Worm (Caenorhabditis elegans) whole organism, L1 larva: Measurements from ENCODE around the gene dyf-18.

Experiments
- C04F5.9 ChIP-seq: sonication (generic microtip); optimal IDR thresholded peaks from 2 replicates; lab custom pipeline; 2016; ENCODE audit warnings: missing genetic modification characterization, missing compliant biosample characterization
- aha-1 ChIP-seq: fragments of 150-350 bp; optimal IDR thresholded peaks from 2 replicates; lab custom pipeline; 2014; ENCODE audit warnings: missing biosample characterization, missing genetic modification characterization
- aly-2 ChIP-seq: fragments of 150-350 bp; optimal IDR thresholded peaks from 2 replicates; lab custom pipeline; 2014; ENCODE audit warnings: missing biosample characterization, missing genetic modification characterization
- ama-1 ChIP-seq: fragments of 150-350 bp; optimal IDR thresholded peaks from 2 replicates; lab custom pipeline; 2014
- blmp-1 ChIP-seq: fragments of 150-350 bp; optimal IDR thresholded peaks from 2 replicates; lab custom pipeline; 2014; ENCODE audit warnings: missing biosample characterization, missing genetic modification characterization
- ceh-63 ChIP-seq: fragments of 200-800 bp; sonication (Bioruptor generic); optimal IDR thresholded peaks from 2 replicates; lab custom pipeline; 2018; ENCODE audit warnings: mild to moderate bottlenecking, missing genetic modification characterization, missing compliant biosample characterization
- ceh-8 ChIP-seq: fragments of 200-800 bp; sonication (Bioruptor generic); optimal IDR thresholded peaks from 2 replicates; lab custom pipeline; 2018; ENCODE audit warnings: mild to moderate bottlenecking, missing genetic modification characterization, moderate library complexity, missing compliant biosample characterization
- ceh-82 ChIP-seq, 3 experiments: fragments of 150-350 bp in 1 of 3; sonication (generic microtip) in 2 of 3; optimal IDR thresholded peaks; 2 replicates each; lab custom pipeline; 2014 to 2017; ENCODE audit warnings: missing biosample characterization in 3 of 3, missing genetic modification characterization in 3 of 3
- ces-1 ChIP-seq: fragments of 150-350 bp; optimal IDR thresholded peaks from 2 replicates; lab custom pipeline; 2014; ENCODE audit warnings: missing biosample characterization, missing genetic modification reagents, missing genetic modification characterization
- dpl-1 ChIP-seq, 3 experiments: fragments of 150-350 bp in 2 of 3; sonication (generic microtip) in 1 of 3; optimal IDR thresholded peaks; 2 replicates each; lab custom pipeline; 2014 to 2017; ENCODE audit warnings: missing biosample characterization in 3 of 3, missing genetic modification characterization in 3 of 3, missing genetic modification reagents in 3 of 3
- dsc-1 ChIP-seq: sonication (generic microtip); optimal IDR thresholded peaks from 2 replicates; lab custom pipeline; 2016; ENCODE audit warnings: mild to moderate bottlenecking, missing genetic modification characterization, missing compliant biosample characterization
- efl-1 ChIP-seq, 4 experiments: fragments of 150-350 bp; optimal IDR thresholded peaks in 3 of 4; peaks in 1 of 4; 1 replicate in 1 of 4; 2 replicates in 3 of 4; lab custom pipeline; 2014; ENCODE audit warnings: missing biosample characterization in 2 of 4, missing genetic modification characterization in 2 of 4, missing genetic modification reagents in 2 of 4
- fkh-10 ChIP-seq: sonication (generic microtip); optimal IDR thresholded peaks from 2 replicates; lab custom pipeline; 2017; ENCODE audit warnings: missing biosample characterization, missing genetic modification reagents, missing genetic modification characterization
- fkh-8 ChIP-seq: sonication (generic microtip); optimal IDR thresholded peaks from 2 replicates; lab custom pipeline; 2016; ENCODE audit warnings: mild to moderate bottlenecking, missing genetic modification characterization, missing compliant biosample characterization
- fos-1 ChIP-seq: fragments of 150-350 bp; optimal IDR thresholded peaks from 2 replicates; lab custom pipeline; 2014; ENCODE audit warnings: missing biosample characterization, missing genetic modification characterization
- hlh-4 ChIP-seq: sonication (generic microtip); optimal IDR thresholded peaks from 2 replicates; lab custom pipeline; 2016; ENCODE audit warnings: mild to moderate bottlenecking, missing genetic modification characterization, missing compliant biosample characterization
- hpl-2 ChIP-seq: fragments of 150-350 bp; optimal IDR thresholded peaks from 2 replicates; lab custom pipeline; 2014; ENCODE audit warnings: missing biosample characterization, missing genetic modification reagents, missing genetic modification characterization
- irx-1 ChIP-seq: sonication (generic microtip); optimal IDR thresholded peaks from 2 replicates; lab custom pipeline; 2016; ENCODE audit warnings: missing genetic modification characterization, missing compliant biosample characterization
- isw-1 ChIP-seq: fragments of 200-800 bp; sonication (Bioruptor generic); IDR thresholded peaks from 2 replicates; pipeline ENCODE4 v1.3.6; 2022; ENCODE audit warnings: missing genetic modification characterization, missing compliant biosample characterization
- jun-1 ChIP-seq: fragments of 150-350 bp; optimal IDR thresholded peaks from 2 replicates; lab custom pipeline; 2014; ENCODE audit warnings: missing biosample characterization, missing genetic modification reagents, missing genetic modification characterization
- lin-13 ChIP-seq: fragments of 150-350 bp; optimal IDR thresholded peaks from 2 replicates; lab custom pipeline; 2014; ENCODE audit warnings: missing biosample characterization, missing genetic modification reagents, missing genetic modification characterization
- lin-14 ChIP-seq: fragments of 200-800 bp; sonication (Bioruptor generic); optimal IDR thresholded peaks from 2 replicates; lab custom pipeline; 2018; ENCODE audit warnings: mild to moderate bottlenecking, missing genetic modification characterization, moderate library complexity, missing compliant biosample characterization
- lin-15B ChIP-seq: fragments of 150-350 bp; sonication (generic microtip); optimal IDR thresholded peaks from 3 replicates; lab custom pipeline; 2014; ENCODE audit warnings: missing biosample characterization, missing genetic modification characterization
- lin-39 ChIP-seq: fragments of 150-350 bp; optimal IDR thresholded peaks from 2 replicates; lab custom pipeline; 2014; ENCODE audit warnings: missing biosample characterization, missing genetic modification reagents, missing genetic modification characterization
- lir-3 ChIP-seq: sonication (generic microtip); optimal IDR thresholded peaks from 2 replicates; lab custom pipeline; 2016; ENCODE audit warnings: mild to moderate bottlenecking, missing genetic modification characterization, moderate library complexity, missing compliant biosample characterization; ENCODE audit not compliant: poor library complexity
- mdl-1 ChIP-seq, 2 experiments: fragments of 150-350 bp; optimal IDR thresholded peaks; 2 replicates each; lab custom pipeline; 2014 to 2017; ENCODE audit warnings: missing biosample characterization in 2 of 2, missing genetic modification characterization in 2 of 2, inconsistent platforms in 1 of 2
- nhr-12 ChIP-seq: sonication (generic microtip); optimal IDR thresholded peaks from 2 replicates; lab custom pipeline; 2017; ENCODE audit warnings: missing biosample characterization, missing genetic modification characterization
- nhr-47 ChIP-seq: sonication (generic microtip); optimal IDR thresholded peaks from 2 replicates; lab custom pipeline; 2016; ENCODE audit warnings: mild to moderate bottlenecking, missing genetic modification characterization, moderate library complexity, missing compliant biosample characterization
- nhr-71 ChIP-seq: sonication (generic microtip); optimal IDR thresholded peaks from 2 replicates; lab custom pipeline; 2016; ENCODE audit warnings: mild to moderate bottlenecking, missing genetic modification characterization, moderate library complexity, missing compliant biosample characterization
- nhr-84 ChIP-seq: sonication (generic microtip); optimal IDR thresholded peaks from 2 replicates; lab custom pipeline; 2017; ENCODE audit warnings: missing biosample characterization, missing genetic modification characterization
- nhr-85 ChIP-seq: sonication (generic microtip); peaks from one replicate; lab custom pipeline; 2016; ENCODE audit warnings: missing genetic modification characterization, inconsistent platforms, missing compliant biosample characterization
- pag-3 ChIP-seq: sonication (generic microtip); optimal IDR thresholded peaks from 2 replicates; lab custom pipeline; 2017; ENCODE audit warnings: missing genetic modification characterization, mild to moderate bottlenecking, missing compliant biosample characterization, antibody characterized with exemption, borderline replicate concordance; ENCODE audit not compliant: insufficient read depth
- pax-3 ChIP-seq: fragments of 200-800 bp; sonication (Bioruptor generic); optimal IDR thresholded peaks from 2 replicates; lab custom pipeline; 2018; ENCODE audit warnings: mild to moderate bottlenecking, missing genetic modification characterization, moderate library complexity, missing compliant biosample characterization
- pqm-1 ChIP-seq: sonication (generic microtip); optimal IDR thresholded peaks from 3 replicates; lab custom pipeline; 2017; ENCODE audit warnings: missing biosample characterization, missing genetic modification characterization
- skn-1 ChIP-seq: fragments of 150-350 bp; optimal IDR thresholded peaks from 2 replicates; lab custom pipeline; 2014; ENCODE audit warnings: missing biosample characterization, missing genetic modification characterization
- snpc-4 ChIP-seq: fragments of 150-350 bp; optimal IDR thresholded peaks from 2 replicates; lab custom pipeline; 2014; ENCODE audit warnings: missing biosample characterization, missing genetic modification characterization
- snu-23 ChIP-seq: sonication (generic microtip); optimal IDR thresholded peaks from 2 replicates; lab custom pipeline; 2016; ENCODE audit warnings: missing genetic modification characterization, missing compliant biosample characterization
- sox-4 ChIP-seq: sonication (generic microtip); optimal IDR thresholded peaks from 2 replicates; lab custom pipeline; 2016; ENCODE audit warnings: missing genetic modification characterization, missing compliant biosample characterization
- sptf-1 ChIP-seq: fragments of 150-350 bp; optimal IDR thresholded peaks from 2 replicates; lab custom pipeline; 2014; ENCODE audit warnings: missing biosample characterization, missing genetic modification characterization
- sup-37 ChIP-seq: fragments of 200-800 bp; sonication (Bioruptor generic); optimal IDR thresholded peaks from 2 replicates; lab custom pipeline; 2018; ENCODE audit warnings: mild to moderate bottlenecking, missing genetic modification characterization, missing compliant biosample characterization
- swsn-7 ChIP-seq: sonication (generic microtip); optimal IDR thresholded peaks from 2 replicates; lab custom pipeline; 2016; ENCODE audit warnings: missing genetic modification characterization, missing compliant biosample characterization
- tbx-2 ChIP-seq: sonication (generic microtip); optimal IDR thresholded peaks from 2 replicates; lab custom pipeline; 2016; ENCODE audit warnings: missing genetic modification characterization, missing compliant biosample characterization
- tlp-1 ChIP-seq: fragments of 150-350 bp; optimal IDR thresholded peaks from 2 replicates; lab custom pipeline; 2014; ENCODE audit warnings: missing biosample characterization, missing genetic modification characterization
- unc-130 ChIP-seq: fragments of 150-350 bp; optimal IDR thresholded peaks from 2 replicates; lab custom pipeline; 2017; ENCODE audit warnings: missing biosample characterization, missing genetic modification characterization, inconsistent platforms
- unc-62 ChIP-seq: fragments of 150-350 bp; optimal IDR thresholded peaks from 2 replicates; lab custom pipeline; 2014; ENCODE audit warnings: missing biosample characterization, missing genetic modification reagents, missing genetic modification characterization
- unc-86 ChIP-seq: sonication (generic microtip); optimal IDR thresholded peaks from 2 replicates; lab custom pipeline; 2016; ENCODE audit warnings: missing genetic modification characterization, missing compliant biosample characterization
- vab-15 ChIP-seq: sonication (generic microtip); optimal IDR thresholded peaks from 2 replicates; lab custom pipeline; 2017; ENCODE audit warnings: missing genotype, mild to moderate bottlenecking, missing genetic modification characterization, missing compliant biosample characterization
- zip-4 ChIP-seq: fragments of 200-800 bp; sonication (Bioruptor generic); optimal IDR thresholded peaks from 2 replicates; lab custom pipeline; 2018; ENCODE audit warnings: mild to moderate bottlenecking, missing genetic modification characterization, moderate library complexity, missing compliant biosample characterization
- ztf-4 ChIP-seq: fragments of 150-350 bp; optimal IDR thresholded peaks from 2 replicates; lab custom pipeline; 2014; ENCODE audit warnings: missing biosample characterization, missing genetic modification characterization

The dyf-18 gene

DNA sequence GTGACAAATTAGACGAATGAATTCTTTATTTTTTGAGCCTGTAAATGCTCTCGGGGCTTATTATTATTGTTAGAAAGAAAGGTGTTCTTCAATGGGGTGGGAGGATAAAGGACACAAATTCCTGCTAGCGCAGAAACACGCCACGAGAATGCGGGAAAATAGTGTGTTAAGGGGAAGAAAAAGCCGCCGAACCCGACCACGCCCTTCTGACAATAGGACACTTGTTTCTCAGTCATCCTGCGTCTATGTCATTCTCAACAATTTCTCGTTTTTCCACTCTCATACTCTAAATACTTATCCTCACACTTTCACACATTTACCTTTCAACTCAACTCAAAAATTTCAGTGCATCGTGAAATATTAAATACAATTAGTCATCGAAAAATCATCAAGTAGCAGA lies 12.9 kb upstream of the dyf-18 start, which contains the start of gene M117.1 (continued):
- no peak for TF ChIP-seq nhr-12
- TF ChIP-seq dpl-1 (GFP tag; optimal IDR thresholded peaks at IDR 0.05; lab: Kevin White, UChicago), result no peak
- TF ChIP-seq pqm-1 (tag; lab: Kevin White, UChicago), result no peak
- TF ChIP-seq dsc-1, result no peak

DNA sequence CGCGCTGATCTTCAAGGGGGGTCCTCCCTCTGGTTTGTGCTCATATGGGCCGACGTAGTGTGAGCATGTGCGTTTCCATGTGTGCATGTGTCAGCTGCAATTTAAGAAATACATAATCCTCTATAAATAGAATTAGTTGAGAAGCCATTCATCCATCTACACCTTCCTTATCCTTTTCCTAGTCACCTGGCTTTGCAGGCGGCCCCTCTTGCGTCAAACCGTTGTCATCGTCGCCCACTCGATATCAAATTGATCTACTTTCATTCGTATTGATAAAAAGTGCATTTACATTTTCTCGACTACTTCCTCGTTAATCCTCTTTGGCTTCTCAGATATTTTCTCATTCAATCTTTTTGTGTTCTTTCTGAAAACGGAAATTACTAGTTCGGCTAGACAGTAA lies 11.0 kb upstream of the dyf-18 start:
- TF ChIP-seq ceh-82 (tag; optimal IDR thresholded peaks at IDR 0.05; lab: Kevin White, UChicago) (peak in 1 of 3 experiments; percentile 8), nhr-47 (tag; lab: Kevin White, UChicago) (peak; percentile 45), unc-86 (tag; lab: Kevin White, UChicago) (no peak), ama-1 (lab: Kevin White, UChicago) (no peak), fkh-8 (tag; lab: Kevin White, UChicago) (peak; percentile 66), nhr-71 (tag; lab: Kevin White, UChicago) (peak; percentile 49), swsn-7 (tag; lab: Kevin White, UChicago) (no peak), sox-4 (tag; lab: Kevin White, UChicago) (peak; percentile 23), unc-62 (GFP tag; lab: Kevin White, UChicago) (no peak), dsc-1 (peak; percentile 88)

- TF ChIP-seq lin-13 (GFP tag; lab: Kevin White, UChicago) (no peak), fos-1 (tag; lab: Kevin White, UChicago) (peak; percentile 66), pqm-1 (tag; lab: Kevin White, UChicago) (no peak), blmp-1 (tag; lab: Kevin White, UChicago) (peak; percentile 92), ztf-4 (tag; lab: Kevin White, UChicago) (peak; percentile 53), jun-1 (peak; percentile 42), efl-1 (optimal IDR thresholded peaks at IDR 0.05; lab: Kevin White, UChicago) (peak; percentile 65 to 78), efl-1 (GFP tag; optimal IDR thresholded peaks at IDR 0.05 in 1 of 2; lab: Kevin White, UChicago) (peak in 1 of 2 experiments; percentile 31), hlh-4 (tag; lab: Kevin White, UChicago) (no peak), hpl-2 (GFP tag; lab: Kevin White, UChicago) (no peak), lin-14 (peak; percentile 97), sup-37 (no peak), pag-3 (tag; lab: Kevin White, UChicago) (no peak), tbx-2 (tag; lab: Kevin White, UChicago) (peak; percentile 75), sptf-1 (tag; lab: Kevin White, UChicago) (no peak), nhr-84 (tag; lab: Kevin White, UChicago) (no peak), aly-2 (tag; lab: Kevin White, UChicago) (peak; percentile 62), snpc-4 (tag; lab: Kevin White, UChicago) (peak; percentile 36), vab-15 (tag; lab: Kevin White, UChicago) (no peak), unc-130 (tag; lab: Kevin White, UChicago) (peak; percentile 67), nhr-85 (tag; lab: Kevin White, UChicago) (peak; percentile 82), mdl-1 (tag; optimal IDR thresholded peaks at IDR 0.05; lab: Kevin White, UChicago) (peak in 1 of 2 experiments; percentile 40), zip-4 (GFP tag; lab: Kevin White, UChicago) (no peak), fkh-8 (tag; lab: Kevin White, UChicago) (peak; percentile 89), skn-1 (tag; lab: Kevin White, UChicago) (peak; percentile 28), nhr-12 (no peak), ces-1 (GFP tag; lab: Kevin White, UChicago) (no peak), snu-23 (GFP tag; lab: Kevin White, UChicago) (peak; percentile 87), irx-1 (tag; lab: Kevin White, UChicago) (peak; percentile 72), fkh-10 (GFP tag; lab: Kevin White, UChicago) (peak; percentile 72), lin-15B (no peak), dsc-1 (peak; percentile 66), aha-1 (tag; lab: Kevin White, UChicago) (no peak), lir-3 (peak; percentile 50), isw-1 (peak; percentile 58), tlp-1 (no peak), pax-3 (tag; lab: Kevin White, UChicago) (no peak), C04F5.9 (no peak), lin-39 (tag; lab: Kevin White, UChicago) (peak; percentile 21), ceh-8 (GFP tag; lab: Kevin White, UChicago) (peak; percentile 20), ceh-63 (GFP tag; lab: Kevin White, UChicago) (no peak)
These were observed 8.7 kb upstream of the dyf-18 start for ce11 chrIV:11809708-11810114.
